Fruit fly (Drosophila melanogaster): ENCODE measurements around the gene kumpel.

The kumpel gene

dm6 chr3R:25906722-25907121 lies at the start of gene kumpel:
Gene kumpel (plus strand): TSS chr3R:25907022.
- no peak for TF ChIP-seq CG17801 (GFP tag; optimal IDR thresholded peaks at IDR 0.05; ENCODE audit: partially characterized antibody)

dm6 chr3R:25870389-25870788 lies 36.4 kb upstream of the kumpel start:
- TF ChIP-seq CG17801 (GFP tag; optimal IDR thresholded peaks at IDR 0.05; ENCODE audit: partially characterized antibody) = no peak

- TF ChIP-seq CG17801 (GFP tag; optimal IDR thresholded peaks at IDR 0.05; ENCODE audit: partially characterized antibody) = no peak
Observed at dm6 chr3R:25876639-25877038, 30.2 kb upstream of the kumpel start.

- TF ChIP-seq CG17801 (GFP tag; optimal IDR thresholded peaks at IDR 0.05; ENCODE audit: partially characterized antibody) = no peak
Observed at dm6 chr3R:25877064-25877463, 29.8 kb upstream of the kumpel start.

dm6 chr3R:25879324-25879766 lies 27.5 kb upstream of the kumpel start:
- no peak for TF ChIP-seq CG17801 (GFP tag; optimal IDR thresholded peaks at IDR 0.05; ENCODE audit: partially characterized antibody)

- TF ChIP-seq CG17801 (GFP tag; optimal IDR thresholded peaks at IDR 0.05; ENCODE audit: partially characterized antibody) = peak; percentile 4
Observed at dm6 chr3R:25880198-25880970, 26.4 kb upstream of the kumpel start.

- TF ChIP-seq CG17801 (GFP tag; optimal IDR thresholded peaks at IDR 0.05; ENCODE audit: partially characterized antibody) = no peak
Observed at dm6 chr3R:25880971-25881809, 25.6 kb upstream of the kumpel start, which contains the start of gene Tsp96F. Gene Tsp96F (minus strand): TSS chr3R:25881427.

- TF ChIP-seq CG17801 (GFP tag; optimal IDR thresholded peaks at IDR 0.05; ENCODE audit: partially characterized antibody) = no peak
Observed at dm6 chr3R:25881915-25882314, 24.9 kb upstream of the kumpel start, which contains the start of gene SppL. Gene SppL (plus strand): TSS chr3R:25881984.

- peak; percentile 61 for TF ChIP-seq CG17801 (GFP tag; optimal IDR thresholded peaks at IDR 0.05; ENCODE audit: partially characterized antibody)
Observed at dm6 chr3R:25882606-25883266, 24.1 kb upstream of the kumpel start.

- no peak for TF ChIP-seq CG17801 (GFP tag; optimal IDR thresholded peaks at IDR 0.05; ENCODE audit: partially characterized antibody)
Observed at dm6 chr3R:25883877-25884276, 22.9 kb upstream of the kumpel start.

dm6 chr3R:25884301-25884700 lies 22.5 kb upstream of the kumpel start:
- TF ChIP-seq CG17801 (GFP tag; optimal IDR thresholded peaks at IDR 0.05; ENCODE audit: partially characterized antibody) = peak; percentile 21

- TF ChIP-seq CG17801 (GFP tag; optimal IDR thresholded peaks at IDR 0.05; ENCODE audit: partially characterized antibody) = no peak
Observed at dm6 chr3R:25885136-25885535, 21.7 kb upstream of the kumpel start.

dm6 chr3R:25888307-25889075 lies 18.3 kb upstream of the kumpel start, which contains the start of gene Lnk:
Gene Lnk (plus strand): TSS chr3R:25888542.
- peak; percentile 62 for TF ChIP-seq CG17801 (GFP tag; optimal IDR thresholded peaks at IDR 0.05; ENCODE audit: partially characterized antibody)

dm6 chr3R:25893272-25893671 lies 13.6 kb upstream of the kumpel start, which contains the start of gene CG5913:
Gene CG5913 (plus strand): TSS chr3R:25893495.
- TF ChIP-seq CG17801 (GFP tag; optimal IDR thresholded peaks at IDR 0.05; ENCODE audit: partially characterized antibody) = peak; percentile 25
